Fruit fly (Drosophila melanogaster): Measurements from ENCODE around the gene CG13010.
A peak's percentile ranks its signal among the peaks of the same experiment; 100 is the strongest.

CG13010 gene

DNA sequence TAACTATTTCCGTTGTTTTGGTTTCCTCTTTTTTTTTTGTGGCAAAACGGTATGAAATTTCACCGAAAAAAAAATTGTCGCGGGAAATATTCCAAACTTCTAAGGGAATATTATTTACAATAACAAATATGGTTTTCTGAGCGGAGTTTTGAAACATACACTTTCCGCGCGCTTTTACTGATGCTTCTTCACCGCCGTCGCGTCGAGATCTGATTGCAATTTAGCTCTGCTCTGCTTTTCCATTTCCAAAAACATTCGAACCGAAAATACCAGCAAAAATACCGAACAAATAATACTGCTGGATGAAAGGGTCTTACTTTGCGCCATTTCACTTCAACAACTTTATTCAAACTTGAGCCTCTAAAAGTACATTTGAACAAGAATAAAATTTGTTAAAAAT, 16.2 kb upstream of the CG13010 start, which contains the start of gene Septin4 (continued):
- no peak for TF ChIP-seq CG7786 (GFP tag; optimal IDR thresholded peaks at IDR 0.05)
- peak; percentile 24 for TF ChIP-seq CG5180 (GFP tag; optimal IDR thresholded peaks at IDR 0.05)
- TF ChIP-seq Gsc (GFP tag; IDR thresholded peaks at IDR 0.05), result no peak
- no peak for TF ChIP-seq gt (GFP tag; IDR thresholded peaks at IDR 0.05)
- no peak for TF ChIP-seq CG12219 (GFP tag; optimal IDR thresholded peaks at IDR 0.05)
- peak; percentile 19 for TF ChIP-seq CG1603 (tag; optimal IDR thresholded peaks at IDR 0.05)
- TF ChIP-seq CG5953 (GFP tag; IDR thresholded peaks at IDR 0.05), result no peak
- no peak for TF ChIP-seq hth (optimal IDR thresholded peaks at IDR 0.05)
- no peak for TF ChIP-seq Atf3 (GFP tag; optimal IDR thresholded peaks at IDR 0.05)
- no peak for TF ChIP-seq maf-S (GFP tag; optimal IDR thresholded peaks at IDR 0.05)
- no peak for TF ChIP-seq br (optimal IDR thresholded peaks at IDR 0.05)
- peak; percentile 32 for TF ChIP-seq CG17385 (GFP tag; optimal IDR thresholded peaks at IDR 0.05)
- TF ChIP-seq chinmo (GFP tag; IDR thresholded peaks at IDR 0.05; ENCODE audit: partially characterized antibody), result peak; percentile 65; the same call in 1 of the 4 replicates
- no peak for TF ChIP-seq Eip74EF (GFP tag; optimal IDR thresholded peaks at IDR 0.05)
- TF ChIP-seq hb (GFP tag; IDR thresholded peaks at IDR 0.05; ENCODE audit: partially characterized antibody), result no peak
- peak; percentile 48; the same call in 1 of the 2 replicates for TF ChIP-seq chm (GFP tag; IDR thresholded peaks at IDR 0.05)
- peak; percentile 65 for TF ChIP-seq Dp (GFP tag; optimal IDR thresholded peaks at IDR 0.05)
- no peak for TF ChIP-seq Max (GFP tag; optimal IDR thresholded peaks at IDR 0.05)
- TF ChIP-seq CG7928 (GFP tag; optimal IDR thresholded peaks at IDR 0.05), result no peak
- no peak for TF ChIP-seq run (tag; optimal IDR thresholded peaks at IDR 0.05)
- no peak for TF ChIP-seq CG8388 (GFP tag; optimal IDR thresholded peaks at IDR 0.05)
- no peak for TF ChIP-seq dimm (GFP tag; IDR thresholded peaks at IDR 0.05)
- no peak for TF ChIP-seq CG11504 (tag; optimal IDR thresholded peaks at IDR 0.05)
- TF ChIP-seq CG16813 (GFP tag; IDR thresholded peaks at IDR 0.05; ENCODE audit: partially characterized antibody), result no peak
- TF ChIP-seq CG8924 (tag; optimal IDR thresholded peaks at IDR 0.05), result peak; percentile 21
- TF ChIP-seq CG33213 (GFP tag; optimal IDR thresholded peaks at IDR 0.05), result no peak
- peak; percentile 36 for TF ChIP-seq pzg (GFP tag; optimal IDR thresholded peaks at IDR 0.05)
- TF ChIP-seq CG2875 (GFP tag; optimal IDR thresholded peaks at IDR 0.05), result no peak
- no peak for TF ChIP-seq slp2 (GFP tag; optimal IDR thresholded peaks at IDR 0.05)
- no peak for TF ChIP-seq corto (GFP tag; optimal IDR thresholded peaks at IDR 0.05)
- no peak for TF ChIP-seq CHES-1-like (GFP tag; optimal IDR thresholded peaks at IDR 0.05)
- peak; percentile 20; the same call in 1 of the 2 replicates for TF ChIP-seq Adf1 (GFP tag; IDR thresholded peaks at IDR 0.05)
- no peak for TF ChIP-seq Sin3A (optimal IDR thresholded peaks at IDR 0.05)
- TF ChIP-seq CG15514 (GFP tag; optimal IDR thresholded peaks at IDR 0.05), result peak; percentile 32
- no peak for TF ChIP-seq CG30020 (tag; optimal IDR thresholded peaks at IDR 0.05)
- TF ChIP-seq seq (GFP tag; IDR thresholded peaks at IDR 0.05), result no peak

DNA sequence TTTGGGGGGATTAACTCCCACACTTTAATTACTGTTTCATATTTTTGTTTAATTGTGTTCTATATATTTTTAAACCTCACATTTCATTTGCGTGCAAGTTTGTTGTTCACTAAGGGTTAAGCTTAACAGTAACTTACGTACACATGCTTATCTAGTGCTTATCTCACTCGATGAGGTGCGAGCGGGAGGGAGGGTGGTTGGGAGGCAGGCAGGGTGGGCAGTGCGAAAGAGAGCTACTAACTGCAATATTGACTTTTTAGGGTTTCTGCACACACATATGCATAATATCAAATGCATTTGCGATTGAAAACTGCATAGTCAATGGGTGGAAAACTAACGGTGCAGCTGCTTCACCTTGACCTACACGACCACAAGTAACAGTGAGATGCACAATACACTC, 15.7 kb upstream of the CG13010 start:
- TF ChIP-seq GATAe (GFP tag; conservative IDR thresholded peaks at IDR 0.05), result peak; percentile 68
- TF ChIP-seq CG1832 (GFP tag; optimal IDR thresholded peaks at IDR 0.05), result peak; percentile 13
- 0 out of 2 replicates have a peak, but pooled peaks have one; percentile 4 for TF ChIP-seq Ada2b (GFP tag; IDR thresholded peaks at IDR 0.05)
- peak; percentile 51 for TF ChIP-seq crol (GFP tag; IDR thresholded peaks at IDR 0.05)
- TF ChIP-seq tll (GFP tag; optimal IDR thresholded peaks at IDR 0.05), result no peak
- TF ChIP-seq CG13894 (tag; optimal IDR thresholded peaks at IDR 0.05), result no peak

Measured in whole organism, embryonic.